Fruit fly (Drosophila melanogaster): ENCODE data around the gene ATPsynCF6.

- TF ChIP-seq dsf (GFP tag; optimal IDR thresholded peaks at IDR 0.05; ENCODE audit: borderline replicate concordance), result no peak
- no peak for TF ChIP-seq usp (GFP tag; optimal IDR thresholded peaks at IDR 0.05)
- TF ChIP-seq Dfd (GFP tag; optimal IDR thresholded peaks at IDR 0.05), result no peak
- TF ChIP-seq fru (GFP tag; optimal IDR thresholded peaks at IDR 0.05), result no peak
- no peak for TF ChIP-seq h (GFP tag; optimal IDR thresholded peaks at IDR 0.05)
- no peak for TF ChIP-seq lola (GFP tag; optimal IDR thresholded peaks at IDR 0.05)
- TF ChIP-seq Hnf4 (GFP tag; optimal IDR thresholded peaks at IDR 0.05), result no peak
- TF ChIP-seq br (GFP tag; optimal IDR thresholded peaks at IDR 0.05), result no peak
- no peak for TF ChIP-seq pan (optimal IDR thresholded peaks at IDR 0.05)
- no peak for TF ChIP-seq GATAd (GFP tag; optimal IDR thresholded peaks at IDR 0.05)
- TF ChIP-seq psq (GFP tag; optimal IDR thresholded peaks at IDR 0.05), result no peak
Observed at dm6 chr3R:23335577-23335976, 20.3 kb downstream of the ATPsynCF6 start.
